Worm (Caenorhabditis elegans) whole organism, L1 larva: ENCODE measurements around the gene T23E1.1.
A peak's percentile ranks its signal among the peaks of the same experiment; 100 is the strongest.

Source experiments
- C16A3.4 ChIP-seq: fragments of 150-350 bp; optimal IDR thresholded peaks from 2 replicates; lab custom pipeline; 2014; ENCODE audit warnings: missing biosample characterization, missing genetic modification characterization
- F16B12.6 ChIP-seq: fragments of 150-350 bp; optimal IDR thresholded peaks from 2 replicates; lab custom pipeline; 2014; ENCODE audit warnings: missing biosample characterization, missing genetic modification characterization
- Y116A8C.19 ChIP-seq: sonication (generic microtip); optimal IDR thresholded peaks from 2 replicates; lab custom pipeline; 2016; ENCODE audit warnings: missing compliant biosample characterization, missing genetic modification characterization, borderline replicate concordance
- aha-1 ChIP-seq: fragments of 150-350 bp; optimal IDR thresholded peaks from 2 replicates; lab custom pipeline; 2014; ENCODE audit warnings: missing biosample characterization, missing genetic modification characterization
- ama-1 ChIP-seq: fragments of 150-350 bp; optimal IDR thresholded peaks from 2 replicates; lab custom pipeline; 2014
- ceh-63 ChIP-seq: fragments of 200-800 bp; sonication (Bioruptor generic); optimal IDR thresholded peaks from 2 replicates; lab custom pipeline; 2018; ENCODE audit warnings: mild to moderate bottlenecking, missing genetic modification characterization, missing compliant biosample characterization
- ceh-8 ChIP-seq: fragments of 200-800 bp; sonication (Bioruptor generic); optimal IDR thresholded peaks from 2 replicates; lab custom pipeline; 2018; ENCODE audit warnings: mild to moderate bottlenecking, missing genetic modification characterization, moderate library complexity, missing compliant biosample characterization
- ceh-90 ChIP-seq: sonication (generic microtip); optimal IDR thresholded peaks from 2 replicates; lab custom pipeline; 2016; ENCODE audit warnings: missing genetic modification characterization, missing compliant biosample characterization
- dsc-1 ChIP-seq: sonication (generic microtip); optimal IDR thresholded peaks from 2 replicates; lab custom pipeline; 2016; ENCODE audit warnings: mild to moderate bottlenecking, missing genetic modification characterization, missing compliant biosample characterization
- efl-1 ChIP-seq, 4 experiments: fragments of 150-350 bp; optimal IDR thresholded peaks in 3 of 4; peaks in 1 of 4; 1 replicate in 1 of 4; 2 replicates in 3 of 4; lab custom pipeline; 2014; ENCODE audit warnings: missing biosample characterization in 2 of 4, missing genetic modification characterization in 2 of 4, missing genetic modification reagents in 2 of 4
- efl-3 ChIP-seq: fragments of 200-800 bp; sonication (Bioruptor generic); optimal IDR thresholded peaks from 2 replicates; lab custom pipeline; 2018; ENCODE audit warnings: mild to moderate bottlenecking, missing genetic modification characterization, missing compliant biosample characterization
- egl-13 ChIP-seq: sonication (generic microtip); optimal IDR thresholded peaks from 2 replicates; lab custom pipeline; 2016; ENCODE audit warnings: missing genotype, missing genetic modification reagents, missing genetic modification characterization, missing compliant biosample characterization
- elt-2 ChIP-seq: sonication (generic microtip); optimal IDR thresholded peaks from 2 replicates; lab custom pipeline; 2016; ENCODE audit warnings: missing genetic modification characterization, mild to moderate bottlenecking, inconsistent platforms, missing compliant biosample characterization, missing genetic modification reagents
- ets-5 ChIP-seq: fragments of 200-800 bp; sonication (Bioruptor generic); IDR thresholded peaks from 2 replicates; pipeline ENCODE4 v1.3.6; 2022; ENCODE audit warnings: missing genetic modification characterization, missing compliant biosample characterization
- fkh-4 ChIP-seq: sonication (generic microtip); optimal IDR thresholded peaks from 2 replicates; lab custom pipeline; 2016; ENCODE audit warnings: missing compliant biosample characterization, missing genetic modification characterization, borderline replicate concordance
- fkh-8 ChIP-seq: sonication (generic microtip); optimal IDR thresholded peaks from 2 replicates; lab custom pipeline; 2016; ENCODE audit warnings: mild to moderate bottlenecking, missing genetic modification characterization, missing compliant biosample characterization
- fos-1 ChIP-seq: fragments of 150-350 bp; optimal IDR thresholded peaks from 2 replicates; lab custom pipeline; 2014; ENCODE audit warnings: missing biosample characterization, missing genetic modification characterization
- grh-1 ChIP-seq: fragments of 200-800 bp; sonication (Bioruptor generic); IDR thresholded peaks from 2 replicates; pipeline ENCODE4 v1.3.6; 2022; ENCODE audit warnings: missing genetic modification reagents, missing genetic modification characterization, missing compliant biosample characterization
- hlh-17 ChIP-seq: fragments of 200-800 bp; sonication (Bioruptor generic); optimal IDR thresholded peaks from 2 replicates; lab custom pipeline; 2018; ENCODE audit warnings: missing genetic modification characterization, mild to moderate bottlenecking, missing compliant biosample characterization, moderate library complexity, borderline replicate concordance
- hpl-2 ChIP-seq: fragments of 150-350 bp; optimal IDR thresholded peaks from 2 replicates; lab custom pipeline; 2014; ENCODE audit warnings: missing biosample characterization, missing genetic modification reagents, missing genetic modification characterization
- irx-1 ChIP-seq: sonication (generic microtip); optimal IDR thresholded peaks from 2 replicates; lab custom pipeline; 2016; ENCODE audit warnings: missing genetic modification characterization, missing compliant biosample characterization
- isw-1 ChIP-seq: fragments of 200-800 bp; sonication (Bioruptor generic); IDR thresholded peaks from 2 replicates; pipeline ENCODE4 v1.3.6; 2022; ENCODE audit warnings: missing genetic modification characterization, missing compliant biosample characterization
- lin-13 ChIP-seq: fragments of 150-350 bp; optimal IDR thresholded peaks from 2 replicates; lab custom pipeline; 2014; ENCODE audit warnings: missing biosample characterization, missing genetic modification reagents, missing genetic modification characterization
- lin-14 ChIP-seq: fragments of 200-800 bp; sonication (Bioruptor generic); optimal IDR thresholded peaks from 2 replicates; lab custom pipeline; 2018; ENCODE audit warnings: mild to moderate bottlenecking, missing genetic modification characterization, moderate library complexity, missing compliant biosample characterization
- lin-15B ChIP-seq: fragments of 150-350 bp; sonication (generic microtip); optimal IDR thresholded peaks from 3 replicates; lab custom pipeline; 2014; ENCODE audit warnings: missing biosample characterization, missing genetic modification characterization
- lin-35 ChIP-seq, 2 experiments: fragments of 150-350 bp; optimal IDR thresholded peaks; 2 replicates each; lab custom pipeline; 2014; ENCODE audit warnings: missing biosample characterization in 2 of 2, missing genetic modification characterization in 2 of 2, missing genetic modification reagents in 2 of 2
- lin-39 ChIP-seq: fragments of 150-350 bp; optimal IDR thresholded peaks from 2 replicates; lab custom pipeline; 2014; ENCODE audit warnings: missing biosample characterization, missing genetic modification reagents, missing genetic modification characterization
- lir-3 ChIP-seq: sonication (generic microtip); optimal IDR thresholded peaks from 2 replicates; lab custom pipeline; 2016; ENCODE audit warnings: mild to moderate bottlenecking, missing genetic modification characterization, moderate library complexity, missing compliant biosample characterization; ENCODE audit not compliant: poor library complexity
- lsy-2 ChIP-seq, 2 experiments: fragments of 150-350 bp; optimal IDR thresholded peaks; 2 replicates each; lab custom pipeline; 2014; ENCODE audit warnings: missing biosample characterization in 2 of 2, missing genetic modification characterization in 2 of 2
- mef-2 ChIP-seq: fragments of 150-350 bp; optimal IDR thresholded peaks from 2 replicates; lab custom pipeline; 2014; ENCODE audit warnings: missing biosample characterization, missing genetic modification characterization
- mep-1 ChIP-seq: fragments of 150-350 bp; optimal IDR thresholded peaks from 2 replicates; lab custom pipeline; 2014; ENCODE audit warnings: missing biosample characterization, missing genetic modification characterization
- nhr-11 ChIP-seq: fragments of 150-350 bp; optimal IDR thresholded peaks from 2 replicates; lab custom pipeline; 2014; ENCODE audit warnings: missing biosample characterization, missing genetic modification characterization
- nhr-12 ChIP-seq: sonication (generic microtip); optimal IDR thresholded peaks from 2 replicates; lab custom pipeline; 2017; ENCODE audit warnings: missing biosample characterization, missing genetic modification characterization
- nhr-19 ChIP-seq: fragments of 200-800 bp; sonication (Bioruptor generic); conservative IDR thresholded peaks from 2 replicates; pipeline ENCODE4 v1.3.6; 2022; ENCODE audit warnings: missing genetic modification characterization, missing compliant biosample characterization
- nhr-20 ChIP-seq: sonication (generic microtip); optimal IDR thresholded peaks from 2 replicates; lab custom pipeline; 2016; ENCODE audit warnings: mild to moderate bottlenecking, missing genetic modification characterization, missing compliant biosample characterization
- nhr-47 ChIP-seq: sonication (generic microtip); optimal IDR thresholded peaks from 2 replicates; lab custom pipeline; 2016; ENCODE audit warnings: mild to moderate bottlenecking, missing genetic modification characterization, moderate library complexity, missing compliant biosample characterization
- nhr-71 ChIP-seq: sonication (generic microtip); optimal IDR thresholded peaks from 2 replicates; lab custom pipeline; 2016; ENCODE audit warnings: mild to moderate bottlenecking, missing genetic modification characterization, moderate library complexity, missing compliant biosample characterization
- nhr-85 ChIP-seq: sonication (generic microtip); peaks from one replicate; lab custom pipeline; 2016; ENCODE audit warnings: missing genetic modification characterization, inconsistent platforms, missing compliant biosample characterization
- nhr-90 ChIP-seq: sonication (generic microtip); optimal IDR thresholded peaks from 2 replicates; lab custom pipeline; 2016; ENCODE audit warnings: mild to moderate bottlenecking, missing genetic modification characterization, missing compliant biosample characterization; ENCODE audit not compliant: poor library complexity
- pqm-1 ChIP-seq: sonication (generic microtip); optimal IDR thresholded peaks from 3 replicates; lab custom pipeline; 2017; ENCODE audit warnings: missing biosample characterization, missing genetic modification characterization
- snpc-4 ChIP-seq: fragments of 150-350 bp; optimal IDR thresholded peaks from 2 replicates; lab custom pipeline; 2014; ENCODE audit warnings: missing biosample characterization, missing genetic modification characterization
- snu-23 ChIP-seq: sonication (generic microtip); optimal IDR thresholded peaks from 2 replicates; lab custom pipeline; 2016; ENCODE audit warnings: missing genetic modification characterization, missing compliant biosample characterization
- sptf-1 ChIP-seq: fragments of 150-350 bp; optimal IDR thresholded peaks from 2 replicates; lab custom pipeline; 2014; ENCODE audit warnings: missing biosample characterization, missing genetic modification characterization
- sup-37 ChIP-seq: fragments of 200-800 bp; sonication (Bioruptor generic); optimal IDR thresholded peaks from 2 replicates; lab custom pipeline; 2018; ENCODE audit warnings: mild to moderate bottlenecking, missing genetic modification characterization, missing compliant biosample characterization
- swsn-7 ChIP-seq: sonication (generic microtip); optimal IDR thresholded peaks from 2 replicates; lab custom pipeline; 2016; ENCODE audit warnings: missing genetic modification characterization, missing compliant biosample characterization
- tbx-2 ChIP-seq: sonication (generic microtip); optimal IDR thresholded peaks from 2 replicates; lab custom pipeline; 2016; ENCODE audit warnings: missing genetic modification characterization, missing compliant biosample characterization
- tlp-1 ChIP-seq: fragments of 150-350 bp; optimal IDR thresholded peaks from 2 replicates; lab custom pipeline; 2014; ENCODE audit warnings: missing biosample characterization, missing genetic modification characterization
- unc-98 ChIP-seq: fragments of 200-800 bp; sonication (Bioruptor generic); IDR thresholded peaks from 2 replicates; pipeline ENCODE4 v1.3.6; 2022; ENCODE audit warnings: missing genetic modification characterization, missing compliant biosample characterization
- zip-4 ChIP-seq: fragments of 200-800 bp; sonication (Bioruptor generic); optimal IDR thresholded peaks from 2 replicates; lab custom pipeline; 2018; ENCODE audit warnings: mild to moderate bottlenecking, missing genetic modification characterization, moderate library complexity, missing compliant biosample characterization
- ztf-11 ChIP-seq, 2 experiments: sonication (generic microtip); optimal IDR thresholded peaks; 2 replicates each; lab custom pipeline; 2016 to 2017; ENCODE audit warnings: missing genetic modification characterization in 2 of 2, missing biosample characterization in 1 of 2, missing compliant biosample characterization in 1 of 2
- ztf-4 ChIP-seq: fragments of 150-350 bp; optimal IDR thresholded peaks from 2 replicates; lab custom pipeline; 2014; ENCODE audit warnings: missing biosample characterization, missing genetic modification characterization

Gene T23E1.1

DNA sequence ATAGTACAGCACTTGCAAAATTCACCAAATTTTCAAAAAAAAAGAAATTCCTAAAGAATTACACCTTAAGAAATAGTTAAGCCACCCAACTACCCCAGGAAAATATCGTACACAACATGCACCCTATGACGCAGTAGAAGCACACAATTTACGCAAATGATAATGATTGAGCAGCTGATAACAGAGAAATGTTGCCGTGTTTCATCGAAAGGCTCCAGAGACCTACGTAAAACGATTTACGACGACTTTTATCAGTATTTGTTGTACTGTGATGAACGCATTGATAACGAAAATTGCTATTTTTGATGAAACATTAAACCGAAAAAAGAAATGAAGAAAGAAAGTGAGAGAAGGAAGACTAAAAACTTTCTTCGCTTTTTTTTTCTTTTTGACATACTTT is 7.0 kb downstream of the T23E1.1 start (continued):
- TF ChIP-seq Y116A8C.19 = no peak
- TF ChIP-seq lir-3 (tag; lab: Kevin White, UChicago) = no peak
- TF ChIP-seq tlp-1 = peak; percentile 75
- TF ChIP-seq ama-1 (lab: Kevin White, UChicago) = no peak
- no peak for TF ChIP-seq ztf-11 (tag; optimal IDR thresholded peaks at IDR 0.05; lab: Kevin White, UChicago)
- no peak for TF ChIP-seq snu-23 (GFP tag; lab: Kevin White, UChicago)
- no peak for TF ChIP-seq fkh-4
- no peak for TF ChIP-seq snpc-4 (tag; lab: Kevin White, UChicago)
- peak; percentile 97 for TF ChIP-seq elt-2
- TF ChIP-seq efl-1 (optimal IDR thresholded peaks at IDR 0.05; lab: Kevin White, UChicago) = no peak
- TF ChIP-seq efl-1 (GFP tag; optimal IDR thresholded peaks at IDR 0.05 in 1 of 2; lab: Kevin White, UChicago) = no peak
- no peak for TF ChIP-seq ceh-90 (tag; lab: Kevin White, UChicago)
- TF ChIP-seq nhr-90 = no peak
- TF ChIP-seq lin-14 = peak; percentile 36
- TF ChIP-seq lsy-2 (tag; optimal IDR thresholded peaks at IDR 0.05; lab: Kevin White, UChicago) = peak in 1 of 2 experiments; percentile 7
- TF ChIP-seq irx-1 = no peak
- TF ChIP-seq lin-13 (GFP tag; lab: Kevin White, UChicago) = no peak
- no peak for TF ChIP-seq nhr-11 (tag; lab: Kevin White, UChicago)
- no peak for TF ChIP-seq ceh-63 (GFP tag; lab: Kevin White, UChicago)
- no peak for TF ChIP-seq ceh-8 (GFP tag; lab: Kevin White, UChicago)
- TF ChIP-seq egl-13 = no peak
- peak in 1 of 2 experiments; percentile 60 for TF ChIP-seq lin-35 (GFP tag; optimal IDR thresholded peaks at IDR 0.05; lab: Kevin White, UChicago)

DNA sequence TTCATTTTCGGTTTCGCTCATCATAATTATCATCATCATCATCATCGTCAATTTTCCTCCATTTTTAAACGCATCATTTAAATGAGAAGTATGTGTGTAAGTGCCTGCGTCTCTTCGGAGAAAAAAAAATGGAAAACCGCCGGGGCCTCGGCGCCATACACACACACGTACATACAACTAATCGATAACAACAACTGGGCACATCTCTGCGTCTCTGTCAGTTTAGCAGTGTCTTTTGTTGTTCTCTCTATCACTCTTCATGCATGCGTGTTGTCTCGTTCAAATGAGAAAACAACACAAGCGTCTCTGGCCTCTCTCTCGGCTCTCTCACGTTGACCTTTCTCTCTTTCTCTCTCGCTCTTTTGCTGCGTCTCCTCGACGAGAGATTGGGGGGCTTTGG is 9.6 kb downstream of the T23E1.1 start:
- no peak for TF ChIP-seq zip-4 (GFP tag; lab: Kevin White, UChicago)
- TF ChIP-seq lir-3 (tag; lab: Kevin White, UChicago) = peak; percentile 66
- TF ChIP-seq C16A3.4 = peak; percentile 66
- no peak for TF ChIP-seq nhr-12 (tag; lab: Kevin White, UChicago)
- peak; percentile 96 for TF ChIP-seq nhr-71
- peak; percentile 98 for TF ChIP-seq lin-14
- TF ChIP-seq egl-13 = peak; percentile 52
- peak; percentile 19 for TF ChIP-seq lin-15B (tag; lab: Kevin White, UChicago)
- no peak for TF ChIP-seq sup-37 (GFP tag; lab: Kevin White, UChicago)
- TF ChIP-seq tbx-2 = peak; percentile 92
- TF ChIP-seq isw-1 (GFP tag; lab: Robert Waterston, UW) = peak; percentile 74
- peak; percentile 62 for TF ChIP-seq mef-2 (tag; lab: Kevin White, UChicago)
- no peak for TF ChIP-seq ets-5 (GFP tag; lab: Robert Waterston, UW)
- TF ChIP-seq fos-1 (tag; lab: Kevin White, UChicago) = peak; percentile 81
- no peak for TF ChIP-seq F16B12.6 (tag; lab: Kevin White, UChicago)
- TF ChIP-seq lin-39 (tag; lab: Kevin White, UChicago) = peak; percentile 57
- TF ChIP-seq hpl-2 = peak; percentile 29
- TF ChIP-seq nhr-47 (tag; lab: Kevin White, UChicago) = peak; percentile 92
- no peak for TF ChIP-seq Y116A8C.19
- TF ChIP-seq fkh-8 (tag; lab: Kevin White, UChicago) = peak; percentile 88
- peak; percentile 77 for TF ChIP-seq dsc-1
- TF ChIP-seq nhr-20 (tag; lab: Kevin White, UChicago) = peak; percentile 90
- no peak for TF ChIP-seq efl-3 (GFP tag; lab: Kevin White, UChicago)
- no peak for TF ChIP-seq unc-98 (GFP tag; lab: Robert Waterston, UW)
- peak; percentile 95 for TF ChIP-seq snu-23 (GFP tag; lab: Kevin White, UChicago)
- no peak for TF ChIP-seq ceh-63 (GFP tag; lab: Kevin White, UChicago)
- TF ChIP-seq ztf-4 (tag; lab: Kevin White, UChicago) = peak; percentile 89
- TF ChIP-seq tlp-1 = no peak
- no peak for TF ChIP-seq sptf-1 (tag; lab: Kevin White, UChicago)
- peak; percentile 90 for TF ChIP-seq irx-1
- TF ChIP-seq mep-1 (tag; lab: Kevin White, UChicago) = peak; percentile 88
- TF ChIP-seq nhr-19 (GFP tag; lab: Robert Waterston, UW) = peak; percentile 88
- peak; percentile 91 for TF ChIP-seq swsn-7 (tag; lab: Kevin White, UChicago)
- peak; percentile 9 for TF ChIP-seq pqm-1 (tag; lab: Kevin White, UChicago)
- TF ChIP-seq hlh-17 = no peak
- TF ChIP-seq grh-1 = peak; percentile 41; the same call in 1 of the 2 replicates
- peak; percentile 10 for TF ChIP-seq aha-1 (tag; lab: Kevin White, UChicago)
- TF ChIP-seq nhr-85 (tag; lab: Kevin White, UChicago) = peak; percentile 96
